Worm (Caenorhabditis elegans) whole organism, L1 larva: Measurements from ENCODE around the gene cng-3.

Source experiments
- egl-13 ChIP-seq: sonication (generic microtip); optimal IDR thresholded peaks from 2 replicates; lab custom pipeline; 2016; ENCODE audit warnings: missing genotype, missing genetic modification reagents, missing genetic modification characterization, missing compliant biosample characterization
- ets-5 ChIP-seq: fragments of 200-800 bp; sonication (Bioruptor generic); IDR thresholded peaks from 2 replicates; pipeline ENCODE4 v1.3.6; 2022; ENCODE audit warnings: missing genetic modification characterization, missing compliant biosample characterization
- lin-15B ChIP-seq: fragments of 150-350 bp; sonication (generic microtip); optimal IDR thresholded peaks from 3 replicates; lab custom pipeline; 2014; ENCODE audit warnings: missing biosample characterization, missing genetic modification characterization
- lin-39 ChIP-seq: fragments of 150-350 bp; optimal IDR thresholded peaks from 2 replicates; lab custom pipeline; 2014; ENCODE audit warnings: missing biosample characterization, missing genetic modification reagents, missing genetic modification characterization
- mep-1 ChIP-seq: fragments of 150-350 bp; optimal IDR thresholded peaks from 2 replicates; lab custom pipeline; 2014; ENCODE audit warnings: missing biosample characterization, missing genetic modification characterization
- unc-86 ChIP-seq: sonication (generic microtip); optimal IDR thresholded peaks from 2 replicates; lab custom pipeline; 2016; ENCODE audit warnings: missing genetic modification characterization, missing compliant biosample characterization
- zip-4 ChIP-seq: fragments of 200-800 bp; sonication (Bioruptor generic); optimal IDR thresholded peaks from 2 replicates; lab custom pipeline; 2018; ENCODE audit warnings: mild to moderate bottlenecking, missing genetic modification characterization, moderate library complexity, missing compliant biosample characterization

- TF ChIP-seq mep-1 (tag; lab: Kevin White, UChicago) (no peak), egl-13 (tag; lab: Kevin White, UChicago) (no peak), unc-86 (tag; lab: Kevin White, UChicago) (no peak), ets-5 (no peak), lin-15B (tag; lab: Kevin White, UChicago) (no peak), zip-4 (GFP tag; lab: Kevin White, UChicago) (no peak), lin-39 (tag; lab: Kevin White, UChicago) (no peak)
Observed at ce11 chrIV:9467418-9467817, 13.4 kb downstream of the cng-3 start, which contains the start of gene F38E11.6.
